Fruit fly (Drosophila melanogaster) Kc167 (cell line): ENCODE results near the gene CG32192.

Experiments
- Myc ChIP-seq: fragments of >200 bp; optimal IDR thresholded peaks from 2 replicates; lab custom pipeline; 2017; ENCODE audit warnings: missing external identifiers
- Sin3A ChIP-seq: fragments of >200 bp; optimal IDR thresholded peaks from 2 replicates; lab custom pipeline; 2018; ENCODE audit warnings: missing external identifiers
- h ChIP-seq: fragments of >200 bp; optimal IDR thresholded peaks from 3 replicates; lab custom pipeline; 2018; ENCODE audit warnings: missing external identifiers
- insv ChIP-seq: fragments of >200 bp; optimal IDR thresholded peaks from 3 replicates; lab custom pipeline; 2018; ENCODE audit warnings: missing external identifiers
- psq ChIP-seq: fragments of >200 bp; optimal IDR thresholded peaks from 2 replicates; lab custom pipeline; 2017; ENCODE audit warnings: missing external identifiers
- ttk ChIP-seq: sonication (Bioruptor generic); optimal IDR thresholded peaks from 2 replicates; lab custom pipeline; 2017; ENCODE audit warnings: missing external identifiers

CG32192 gene

dm6 chr3L:17999406-18000101 is 40.6 kb upstream of the CG32192 start:
- TF ChIP-seq Myc (no peak), h (lab: Kevin White, UChicago) (no peak), Sin3A (lab: Kevin White, UChicago) (no peak), psq (lab: Kevin White, UChicago) (no peak), insv (lab: Kevin White, UChicago) (no peak), ttk (lab: Kevin White, UChicago) (no peak)

dm6 chr3L:18000102-18000488 is 40.0 kb upstream of the CG32192 start:
- TF ChIP-seq ttk (lab: Kevin White, UChicago) (no peak), Sin3A (lab: Kevin White, UChicago) (no peak), psq (lab: Kevin White, UChicago) (no peak), h (lab: Kevin White, UChicago) (no peak), Myc (no peak), insv (lab: Kevin White, UChicago) (no peak)

DNA sequence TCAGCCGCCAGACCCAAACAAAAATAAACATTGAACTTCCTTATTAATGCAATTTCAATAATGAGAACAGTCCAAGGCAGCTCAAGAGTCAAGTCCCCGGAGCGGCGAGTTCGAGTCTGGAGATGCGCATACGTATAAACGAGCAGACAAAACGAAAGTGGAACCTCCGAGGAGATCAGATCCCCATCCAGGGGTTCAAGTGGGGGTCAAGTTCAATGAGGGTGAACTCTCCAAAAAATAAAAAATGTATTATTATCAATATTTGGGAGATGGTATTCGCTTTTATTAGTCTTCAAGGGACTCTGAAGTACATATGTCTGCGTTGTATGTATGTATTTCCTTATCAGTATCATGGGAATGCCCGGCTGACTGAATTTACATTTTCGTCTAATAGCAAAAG is 39.2 kb upstream of the CG32192 start:
- no peak for TF ChIP-seq Sin3A (lab: Kevin White, UChicago)
- TF ChIP-seq insv (lab: Kevin White, UChicago), result no peak
- TF ChIP-seq h (lab: Kevin White, UChicago), result no peak
- TF ChIP-seq psq (lab: Kevin White, UChicago), result no peak
- TF ChIP-seq ttk (lab: Kevin White, UChicago), result no peak
- TF ChIP-seq Myc, result no peak

DNA sequence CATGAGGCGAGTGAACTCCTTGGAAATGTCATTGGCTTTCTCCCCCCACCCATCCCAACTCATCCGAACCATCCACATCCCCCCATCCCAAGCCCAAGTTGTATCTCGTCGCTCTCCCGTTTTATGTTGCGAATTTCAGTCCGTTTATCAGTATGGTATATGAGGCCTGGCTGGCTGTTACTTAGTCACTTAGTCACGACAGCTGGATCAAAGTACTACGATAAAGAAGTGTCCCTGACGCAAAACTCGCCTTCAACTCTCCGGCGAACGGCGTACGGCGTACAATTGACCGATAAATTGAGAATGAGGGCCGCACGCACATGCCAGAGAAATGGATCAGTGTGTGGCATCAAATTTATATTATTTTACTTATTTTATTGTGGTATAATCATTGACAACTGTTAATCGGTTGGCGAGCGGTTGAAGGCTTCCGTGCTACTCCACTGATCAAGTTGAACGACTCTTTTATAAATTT is 38.5 kb upstream of the CG32192 start:
- no peak for TF ChIP-seq psq (lab: Kevin White, UChicago)
- no peak for TF ChIP-seq h (lab: Kevin White, UChicago)
- TF ChIP-seq insv (lab: Kevin White, UChicago), result no peak
- no peak for TF ChIP-seq Sin3A (lab: Kevin White, UChicago)
- TF ChIP-seq ttk (lab: Kevin White, UChicago), result no peak
- TF ChIP-seq Myc, result no peak

DNA sequence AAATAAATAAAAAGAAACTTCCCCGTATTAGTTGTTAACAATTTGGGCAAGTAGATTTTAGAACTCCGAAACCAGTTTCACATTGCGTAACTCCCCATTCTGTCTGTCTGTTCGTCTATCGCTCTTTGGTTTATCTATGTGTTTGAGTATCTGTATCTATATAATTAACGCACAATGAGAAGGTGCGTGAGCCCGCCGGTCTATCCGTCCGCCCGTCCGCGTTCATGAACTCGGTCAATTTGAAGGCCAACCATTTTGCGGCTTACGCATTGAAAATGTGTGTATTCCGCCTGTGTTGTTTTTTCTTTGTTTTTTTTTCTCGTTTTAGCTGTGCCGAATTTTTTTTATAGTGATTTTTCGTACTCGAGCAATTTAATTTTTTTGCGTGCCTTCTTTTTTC is 38.0 kb upstream of the CG32192 start:
- TF ChIP-seq h (lab: Kevin White, UChicago) (no peak), Sin3A (lab: Kevin White, UChicago) (no peak), psq (lab: Kevin White, UChicago) (no peak)

DNA sequence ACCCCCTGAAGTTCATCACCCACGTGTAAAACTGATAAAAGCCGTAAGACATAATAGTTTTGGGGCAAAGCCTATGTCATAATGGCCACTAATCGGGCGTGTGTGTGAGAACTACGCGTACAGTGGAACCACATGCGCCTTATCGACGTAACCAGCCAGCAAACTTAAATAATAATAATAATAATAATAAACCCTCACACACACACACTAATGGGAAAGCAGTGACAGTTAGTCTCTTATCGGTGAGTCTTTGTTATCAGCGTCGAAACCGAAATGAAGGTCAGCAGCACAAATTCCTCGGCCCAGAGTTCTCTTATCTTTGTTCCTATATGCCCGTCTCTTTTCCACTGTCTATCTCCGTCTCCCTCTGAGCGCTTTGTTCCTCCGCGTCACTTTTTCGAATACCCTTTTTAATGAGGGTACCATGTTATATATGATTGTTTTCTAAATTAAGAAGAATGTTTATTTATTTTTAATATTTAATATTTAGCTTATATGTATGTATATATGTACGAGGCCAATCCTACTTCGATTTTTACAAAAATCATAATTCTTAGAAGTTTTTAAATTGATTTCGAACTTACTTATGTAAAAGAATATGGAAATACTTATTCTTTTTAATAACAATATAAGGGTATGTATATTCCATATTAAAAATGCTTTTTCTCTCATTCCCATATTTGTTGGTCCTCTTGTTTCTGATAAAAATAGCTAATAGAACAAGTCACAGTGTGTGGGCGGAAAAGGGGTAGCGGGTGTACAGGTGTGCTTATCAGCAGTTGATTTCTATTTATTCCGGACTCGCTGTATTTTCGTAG is 36.9 kb upstream of the CG32192 start:
- TF ChIP-seq psq (lab: Kevin White, UChicago) (no peak), h (lab: Kevin White, UChicago) (no peak), ttk (lab: Kevin White, UChicago) (no peak), insv (lab: Kevin White, UChicago) (no peak), Sin3A (lab: Kevin White, UChicago) (no peak), Myc (no peak)

DNA sequence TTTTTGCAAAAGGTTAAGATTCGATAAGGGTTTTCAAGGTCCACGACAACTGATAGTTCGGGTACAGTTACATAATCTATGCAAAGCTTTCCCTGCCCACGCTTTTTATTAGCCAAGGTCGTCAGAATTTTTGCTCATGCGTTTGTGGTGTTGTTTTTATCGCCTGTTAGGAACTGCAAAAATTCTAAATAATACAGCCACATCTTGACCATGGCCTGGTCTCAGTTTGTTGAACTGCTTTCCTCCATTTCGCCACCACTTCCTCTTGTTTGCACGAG is 36.3 kb upstream of the CG32192 start:
- TF ChIP-seq ttk (lab: Kevin White, UChicago), result no peak
- no peak for TF ChIP-seq Sin3A (lab: Kevin White, UChicago)
- TF ChIP-seq insv (lab: Kevin White, UChicago), result no peak
- TF ChIP-seq Myc, result no peak
- no peak for TF ChIP-seq h (lab: Kevin White, UChicago)
- no peak for TF ChIP-seq psq (lab: Kevin White, UChicago)

- TF ChIP-seq Sin3A (lab: Kevin White, UChicago) (no peak), psq (lab: Kevin White, UChicago) (no peak), insv (lab: Kevin White, UChicago) (no peak), ttk (lab: Kevin White, UChicago) (no peak), Myc (no peak), h (lab: Kevin White, UChicago) (no peak)
Measured at dm6 chr3L:18004544-18005054, 35.5 kb upstream of the CG32192 start.

- no peak for TF ChIP-seq Sin3A (lab: Kevin White, UChicago)
- no peak for TF ChIP-seq ttk (lab: Kevin White, UChicago)
- no peak for TF ChIP-seq Myc
- TF ChIP-seq h (lab: Kevin White, UChicago), result no peak
- TF ChIP-seq psq (lab: Kevin White, UChicago), result no peak
Measured at dm6 chr3L:18005055-18005874, 34.9 kb upstream of the CG32192 start.

DNA sequence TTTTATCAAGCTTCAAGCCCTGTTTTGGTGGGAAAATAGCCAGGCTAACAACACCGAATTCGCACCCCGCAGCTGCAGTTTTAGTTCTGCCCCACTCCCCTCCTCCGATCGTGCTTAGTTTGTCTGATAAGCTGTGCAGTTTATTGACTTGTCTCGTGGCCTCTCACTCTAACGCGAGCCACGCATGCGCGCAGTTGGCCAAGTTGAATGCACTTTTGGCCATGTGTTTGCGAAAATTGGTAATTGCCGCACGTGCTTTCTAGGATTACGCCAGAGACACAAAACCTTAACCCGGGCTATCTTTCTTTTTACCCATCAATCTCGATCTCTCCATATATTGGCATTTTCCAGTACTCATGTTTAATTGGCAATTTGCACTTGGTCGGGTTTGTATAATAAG is 33.8 kb upstream of the CG32192 start:
- no peak for TF ChIP-seq h (lab: Kevin White, UChicago)
- TF ChIP-seq Myc, result no peak
- no peak for TF ChIP-seq Sin3A (lab: Kevin White, UChicago)
- TF ChIP-seq insv (lab: Kevin White, UChicago), result no peak
- TF ChIP-seq ttk (lab: Kevin White, UChicago), result no peak
- no peak for TF ChIP-seq psq (lab: Kevin White, UChicago)
